Worm (Caenorhabditis elegans) whole organism, L4 larva: ENCODE results near the gene K10H10.4.

Source experiments
- ceh-82 ChIP-seq: sonication (generic microtip); optimal IDR thresholded peaks from 2 replicates; lab custom pipeline; 2017; ENCODE audit warnings: missing biosample characterization, missing genetic modification characterization
- cey-2 ChIP-seq: sonication (generic microtip); optimal IDR thresholded peaks from 3 replicates; lab custom pipeline; 2017; ENCODE audit warnings: missing genetic modification characterization, mild to moderate bottlenecking, missing compliant biosample characterization, antibody characterized with exemption, borderline replicate concordance; ENCODE audit not compliant: insufficient read depth
- fos-1 ChIP-seq: fragments of 150-350 bp; optimal IDR thresholded peaks from 2 replicates; lab custom pipeline; 2014; ENCODE audit warnings: missing biosample characterization, missing genetic modification characterization
- hmg-1.1 ChIP-seq: fragments of 200-800 bp; sonication (Bioruptor generic); IDR thresholded peaks from 2 replicates; pipeline ENCODE4 v1.3.6; 2022; ENCODE audit warnings: missing genetic modification reagents, missing genetic modification characterization, missing compliant biosample characterization
- lin-13 ChIP-seq: fragments of 150-350 bp; optimal IDR thresholded peaks from 2 replicates; lab custom pipeline; 2014; ENCODE audit warnings: missing biosample characterization, missing genetic modification reagents, missing genetic modification characterization
- lin-15B ChIP-seq: fragments of 150-350 bp; sonication (generic microtip); optimal IDR thresholded peaks from 3 replicates; lab custom pipeline; 2014; ENCODE audit warnings: missing biosample characterization, missing genetic modification characterization
- mdl-1 ChIP-seq, 2 experiments: fragments of 150-350 bp in 1 of 2; sonication (generic microtip) in 1 of 2; optimal IDR thresholded peaks; 2 replicates each; lab custom pipeline; 2014 to 2017; ENCODE audit warnings: missing biosample characterization in 2 of 2, missing genetic modification characterization in 2 of 2
- nhr-237 ChIP-seq: sonication (generic microtip); optimal IDR thresholded peaks from 2 replicates; lab custom pipeline; 2017; ENCODE audit warnings: missing biosample characterization, missing genetic modification characterization
- pqm-1 ChIP-seq: sonication (generic microtip); optimal IDR thresholded peaks from 2 replicates; lab custom pipeline; 2017; ENCODE audit warnings: missing biosample characterization, missing genetic modification characterization

- TF ChIP-seq pqm-1 (tag; lab: Kevin White, UChicago) (no peak), cey-2 (tag; lab: Kevin White, UChicago) (no peak), lin-13 (no peak), nhr-237 (tag; lab: Kevin White, UChicago) (no peak), ceh-82 (tag; lab: Kevin White, UChicago) (no peak), fos-1 (no peak), hmg-1.1 (GFP tag; lab: Robert Waterston, UW) (no peak), lin-15B (tag; lab: Kevin White, UChicago) (no peak), mdl-1 (tag; optimal IDR thresholded peaks at IDR 0.05; lab: Kevin White, UChicago) (no peak)
Measured at ce11 chrII:14502997-14503396, 2.8 kb downstream of the K10H10.4 start, which contains the start of gene K10H10.6.
